Fruit fly (Drosophila melanogaster): ENCODE measurements around the gene Gr64f.

The Gr64f gene

dm6 chr3L:4035499-4035898 lies at the start of gene Gr64f:
Gene Gr64f, plus strand, starts transcription at chr3L:4035799.
- no peak for TF ChIP-seq CTCF (optimal IDR thresholded peaks at IDR 0.05)
- TF ChIP-seq CG8478 (optimal IDR thresholded peaks at IDR 0.05), result no peak

DNA sequence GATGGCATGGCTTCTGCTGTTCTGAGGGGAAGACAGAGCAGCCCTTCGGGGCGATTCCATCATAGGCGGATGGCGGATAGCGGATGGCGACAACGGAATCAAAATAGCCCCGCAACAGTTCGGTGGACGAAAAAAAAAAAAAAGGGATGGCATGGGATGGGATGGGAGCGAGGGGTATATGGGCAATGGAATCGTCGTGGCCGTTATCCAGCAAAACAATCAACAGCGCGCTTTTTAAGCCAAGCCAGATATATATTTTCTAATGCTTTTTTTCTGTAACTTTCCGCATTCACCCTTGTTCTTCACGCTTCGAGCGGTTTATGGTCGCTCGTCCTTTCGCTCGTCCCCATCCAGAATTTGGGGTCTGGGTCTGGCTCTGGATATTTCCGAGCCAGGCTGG lies 40.0 kb upstream of the Gr64f start:
- TF ChIP-seq CG8478 (optimal IDR thresholded peaks at IDR 0.05) (no peak), CTCF (optimal IDR thresholded peaks at IDR 0.05) (no peak)

DNA sequence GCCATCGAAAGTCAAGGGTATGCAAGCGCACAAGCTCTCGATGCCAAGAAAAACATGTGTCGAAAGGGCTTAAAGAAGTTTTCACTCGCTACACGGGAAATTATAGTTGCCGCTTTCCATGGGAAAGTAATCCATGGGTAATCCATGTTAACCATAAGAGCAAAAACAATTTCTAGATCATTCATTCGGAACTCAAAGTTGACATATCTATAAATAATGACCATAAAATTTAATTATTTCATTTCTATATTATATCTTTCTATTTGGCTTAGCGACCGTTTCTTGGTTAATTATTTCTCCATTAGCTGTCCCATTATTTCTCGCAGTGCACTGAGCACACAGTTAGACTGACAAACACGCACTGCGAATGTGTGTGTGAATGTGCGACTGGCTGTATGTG lies 34.9 kb upstream of the Gr64f start:
- TF ChIP-seq CG8478 (optimal IDR thresholded peaks at IDR 0.05) (no peak), CTCF (optimal IDR thresholded peaks at IDR 0.05) (no peak)

dm6 chr3L:4001500-4001899 lies 34.1 kb upstream of the Gr64f start:
- TF ChIP-seq CG8478 (optimal IDR thresholded peaks at IDR 0.05) (no peak), CTCF (optimal IDR thresholded peaks at IDR 0.05) (no peak)

dm6 chr3L:4003316-4003715 lies 32.3 kb upstream of the Gr64f start, which contains the start of gene CG14985:
Gene CG14985, plus strand, starts transcription at chr3L:4003474.
- no peak for TF ChIP-seq CTCF (optimal IDR thresholded peaks at IDR 0.05)
- no peak for TF ChIP-seq CG8478 (optimal IDR thresholded peaks at IDR 0.05)

DNA sequence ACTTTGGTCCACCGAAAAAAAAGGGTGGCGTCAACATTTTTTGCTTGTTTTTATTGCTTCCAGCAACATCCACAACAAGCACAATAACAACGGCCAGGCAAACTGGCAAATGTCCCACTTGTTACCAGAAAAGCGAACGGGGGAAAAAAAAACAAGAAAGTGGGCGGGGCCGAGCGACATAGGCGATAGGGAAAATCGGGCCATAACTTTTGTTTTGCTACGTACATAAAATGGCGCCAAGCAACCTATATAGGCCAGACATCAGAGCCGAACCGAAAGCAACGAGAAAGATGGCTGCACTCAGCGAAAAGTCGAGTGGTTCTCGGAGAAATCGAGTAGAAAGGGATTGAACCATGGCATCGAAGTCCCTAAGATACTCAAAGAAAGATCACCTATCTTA lies 28.3 kb upstream of the Gr64f start:
- TF ChIP-seq CG8478 (optimal IDR thresholded peaks at IDR 0.05) (no peak), CTCF (optimal IDR thresholded peaks at IDR 0.05) (no peak)

DNA sequence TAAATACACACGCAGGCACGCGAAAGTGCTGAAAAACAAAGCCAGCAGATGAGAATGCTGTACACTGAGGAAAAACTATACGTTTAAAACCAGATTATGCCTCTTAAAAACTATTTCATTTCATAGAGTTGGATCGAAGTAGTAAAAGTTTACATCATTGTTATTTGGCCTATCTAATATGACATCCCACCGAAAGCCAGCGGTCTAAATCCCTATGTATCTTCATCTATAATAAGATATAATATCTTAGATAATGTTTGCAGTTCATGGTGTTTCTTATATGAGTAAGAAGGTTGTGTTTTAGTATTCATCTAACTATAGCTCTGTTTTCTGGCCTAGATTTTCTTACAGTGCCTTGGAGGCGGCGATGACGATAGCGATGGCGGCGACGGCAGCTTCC lies 25.5 kb upstream of the Gr64f start:
- TF ChIP-seq CTCF (optimal IDR thresholded peaks at IDR 0.05) (no peak), CG8478 (optimal IDR thresholded peaks at IDR 0.05) (no peak)

DNA sequence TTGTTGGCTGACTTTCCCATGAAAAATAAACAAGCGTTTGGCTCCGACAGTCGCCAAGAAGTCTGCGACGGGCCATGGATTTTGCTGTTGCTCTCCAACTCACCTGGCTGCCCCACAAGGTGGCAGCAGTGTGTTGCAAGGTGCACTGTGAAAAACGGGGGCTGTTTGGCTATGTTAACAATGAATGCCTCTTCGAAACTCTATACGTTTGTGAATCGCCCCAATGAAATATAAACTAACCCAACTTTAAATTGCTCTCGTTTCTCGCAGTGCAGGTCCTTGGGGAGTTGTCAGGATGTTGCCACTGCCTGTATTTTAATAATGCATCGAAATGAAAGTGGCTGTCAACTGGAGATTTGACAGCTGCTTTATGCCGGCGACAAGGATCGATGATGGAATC lies 21.2 kb upstream of the Gr64f start:
- no peak for TF ChIP-seq CTCF (optimal IDR thresholded peaks at IDR 0.05)

DNA sequence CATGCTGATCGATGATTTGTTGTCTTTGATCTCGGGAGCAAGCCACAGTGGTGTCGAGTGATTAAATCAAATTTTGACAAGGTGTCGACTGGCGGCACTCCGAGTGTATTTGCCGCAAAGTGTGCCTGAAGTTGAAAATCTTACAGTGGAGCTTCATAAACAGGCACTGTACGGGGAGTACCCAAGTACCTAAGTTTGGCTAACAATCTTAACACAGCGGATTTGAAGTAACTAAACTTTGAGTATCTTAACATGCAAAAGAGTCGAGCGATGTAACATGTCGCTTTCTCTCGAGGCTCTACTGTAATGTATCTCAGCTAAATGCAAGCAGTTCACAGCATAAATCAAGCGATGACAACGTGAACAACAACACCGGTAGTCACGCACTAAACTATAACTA lies 18.8 kb upstream of the Gr64f start:
- TF ChIP-seq CTCF (optimal IDR thresholded peaks at IDR 0.05) (no peak), CG8478 (optimal IDR thresholded peaks at IDR 0.05) (no peak)

- TF ChIP-seq CTCF (optimal IDR thresholded peaks at IDR 0.05) (no peak), CG8478 (optimal IDR thresholded peaks at IDR 0.05) (no peak)
These were observed 17.2 kb upstream of the Gr64f start, which contains the start of gene FoxL1 for dm6 chr3L:4018228-4018928. Gene FoxL1, plus strand, starts transcription at chr3L:4018878.

dm6 chr3L:4021260-4021831 lies 14.3 kb upstream of the Gr64f start, which contains the start of gene Mul1:
Gene Mul1, plus strand, starts transcription at chr3L:4021457.
- TF ChIP-seq CTCF (optimal IDR thresholded peaks at IDR 0.05) (no peak), CG8478 (optimal IDR thresholded peaks at IDR 0.05) (no peak)

- no peak for TF ChIP-seq CG8478 (optimal IDR thresholded peaks at IDR 0.05)
- TF ChIP-seq CTCF (optimal IDR thresholded peaks at IDR 0.05), result no peak
These were observed 11.1 kb upstream of the Gr64f start for dm6 chr3L:4024464-4024863.

DNA sequence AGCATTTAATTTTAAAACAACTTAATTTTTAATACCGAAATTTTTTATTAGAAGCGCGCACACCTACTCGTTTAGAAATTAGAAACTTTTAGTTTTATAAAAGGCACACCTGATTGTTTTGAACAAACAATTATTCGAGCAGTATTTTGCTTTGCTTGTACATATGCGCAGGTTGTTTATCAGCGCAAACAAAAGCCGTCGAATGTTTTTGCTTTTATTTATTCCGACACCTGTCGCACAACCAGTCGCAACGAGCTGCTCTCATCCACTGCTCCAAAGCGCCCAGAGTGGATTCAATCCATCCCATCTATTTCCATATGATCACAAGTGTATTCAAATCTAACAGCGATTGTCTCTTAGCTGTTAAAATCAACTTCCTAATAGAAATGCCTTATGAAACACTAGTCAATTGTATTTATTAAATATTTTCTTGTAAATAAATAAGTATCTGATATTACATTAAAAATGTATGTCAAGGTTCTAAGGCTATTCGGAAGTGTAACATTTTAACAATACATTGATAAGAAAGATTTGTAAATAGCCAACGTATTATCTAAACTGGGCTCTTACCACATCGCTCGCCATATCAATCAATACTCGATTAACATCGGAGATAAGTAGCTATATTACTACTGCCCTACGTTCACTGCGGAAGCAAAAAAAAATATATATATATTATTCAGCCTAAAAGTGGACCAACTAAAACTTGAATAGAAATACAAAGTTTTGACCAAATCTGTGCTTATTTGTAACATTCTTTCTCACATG lies 9.7 kb upstream of the Gr64f start, which contains the start of gene CG11594:
Gene CG11594 (minus strand): TSS at position 274 of the 768 bp plus-strand sequence.
- no peak for TF ChIP-seq CTCF (optimal IDR thresholded peaks at IDR 0.05)
- TF ChIP-seq CG8478 (optimal IDR thresholded peaks at IDR 0.05), result no peak

DNA sequence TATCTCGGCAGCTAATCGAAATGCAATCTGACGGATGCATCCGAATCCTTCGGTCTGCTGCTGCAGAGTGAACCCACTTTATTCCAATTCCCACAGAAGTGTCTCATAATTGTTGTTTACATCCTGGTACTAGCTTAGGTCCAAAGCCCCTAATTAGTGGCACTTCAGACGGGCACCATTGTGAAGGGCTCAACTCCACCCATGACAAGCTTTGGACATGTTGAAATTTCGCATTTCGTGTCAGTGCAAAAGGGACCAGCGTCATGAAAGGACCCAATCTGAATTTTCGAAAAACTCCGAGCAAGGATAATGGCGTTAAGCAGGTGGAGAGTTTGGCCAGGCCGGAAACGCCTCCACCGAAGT lies 9.1 kb upstream of the Gr64f start, which contains the start of gene Gr64a:
Gene Gr64a (plus strand): TSS at position 264 of the 363 bp plus-strand sequence.
- TF ChIP-seq CTCF (optimal IDR thresholded peaks at IDR 0.05) (no peak), CG8478 (optimal IDR thresholded peaks at IDR 0.05) (no peak)

DNA sequence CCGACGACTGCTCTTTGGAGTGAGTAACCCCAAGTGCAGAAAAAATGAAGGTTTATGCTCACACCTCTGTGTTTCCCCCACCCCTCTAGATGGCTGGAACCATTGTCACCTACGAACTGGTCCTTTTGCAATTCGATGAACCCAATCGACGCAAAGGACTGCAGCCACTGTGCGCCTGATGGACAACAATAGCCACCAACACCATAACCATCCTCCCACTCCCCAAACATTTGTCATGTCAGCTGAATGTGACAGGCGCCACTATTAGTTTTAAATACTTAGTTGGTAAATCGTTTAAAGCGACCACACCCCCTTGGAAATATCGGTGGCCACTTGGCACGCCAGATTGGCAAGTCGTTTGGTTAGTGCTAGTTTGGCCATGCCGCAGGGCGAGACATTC lies 7.3 kb upstream of the Gr64f start, which contains the start of the genes Gr64b and Gr64c:
Gene Gr64b (plus strand): TSS at position 301 of the 400 bp plus-strand sequence.
Gene Gr64c (plus strand): TSS at position 301 of the 400 bp plus-strand sequence.
- TF ChIP-seq CTCF (optimal IDR thresholded peaks at IDR 0.05), result no peak
- no peak for TF ChIP-seq CG8478 (optimal IDR thresholded peaks at IDR 0.05)

All from S2 (cell line).